Fruit fly (Drosophila melanogaster) whole organism, wandering third instar larva: ENCODE data around the gene Awh.

Source experiments
- OdsH ChIP-seq: fragments of 200-800 bp; sonication (Bioruptor generic); optimal IDR thresholded peaks from 2 replicates; lab custom pipeline; 2016; ENCODE audit warnings: missing biosample characterization, mild to moderate bottlenecking, missing genetic modification characterization
- Sp1 ChIP-seq: fragments of 200-800 bp; sonication (Bioruptor generic); optimal IDR thresholded peaks from 3 replicates; lab custom pipeline; 2019; ENCODE audit warnings: missing biosample characterization, mild to moderate bottlenecking, missing genetic modification characterization, moderate library complexity
- dmrt93B ChIP-seq: fragments of 200-800 bp; sonication (Bioruptor generic); optimal IDR thresholded peaks from 2 replicates; lab custom pipeline; 2018; ENCODE audit warnings: missing biosample characterization, mild to moderate bottlenecking, missing genetic modification characterization
- pan ChIP-seq: fragments of >200 bp; optimal IDR thresholded peaks from 2 replicates; lab custom pipeline; 2017
- sv ChIP-seq: fragments of 200-800 bp; sonication (Bioruptor generic); optimal IDR thresholded peaks from 3 replicates; lab custom pipeline; 2016; ENCODE audit warnings: missing biosample characterization, missing genetic modification characterization

dm6 chr3L:3797681-3798080 is 48.3 kb upstream of the Awh start:
- TF ChIP-seq Sp1 (no peak), dmrt93B (no peak), OdsH (GFP tag; lab: Kevin White, UChicago) (no peak), pan (lab: Kevin White, UChicago) (no peak), sv (no peak)
